Worm (Caenorhabditis elegans) whole organism, L4 larva: ENCODE results near the gene R52.4.

Source experiments
- D1046.2 ChIP-seq: fragments of 200-800 bp; sonication (Bioruptor generic); IDR thresholded peaks from 2 replicates; pipeline ENCODE4 v1.3.6; 2022; ENCODE audit warnings: missing genetic modification characterization, missing compliant biosample characterization
- ceh-20 ChIP-seq: fragments of 200-800 bp; sonication (Bioruptor generic); IDR thresholded peaks from 2 replicates; pipeline ENCODE4 v1.3.6; 2022; ENCODE audit warnings: missing genetic modification reagents, missing genetic modification characterization, missing compliant biosample characterization
- dmd-6 ChIP-seq: fragments of 200-800 bp; sonication (Bioruptor generic); IDR thresholded peaks from 2 replicates; pipeline ENCODE4 v1.3.6; 2022; ENCODE audit warnings: missing genetic modification reagents, missing genetic modification characterization, missing compliant biosample characterization
- dpl-1 ChIP-seq: fragments of 150-350 bp; optimal IDR thresholded peaks from 2 replicates; lab custom pipeline; 2014; ENCODE audit warnings: missing biosample characterization, missing genetic modification reagents, missing genetic modification characterization
- fkh-10 ChIP-seq: fragments of 150-350 bp; optimal IDR thresholded peaks from 2 replicates; lab custom pipeline; 2014; ENCODE audit warnings: missing biosample characterization, missing genetic modification reagents, missing genetic modification characterization
- hmg-1.1 ChIP-seq: fragments of 200-800 bp; sonication (Bioruptor generic); IDR thresholded peaks from 2 replicates; pipeline ENCODE4 v1.3.6; 2022; ENCODE audit warnings: missing genetic modification reagents, missing genetic modification characterization, missing compliant biosample characterization
- lim-7 ChIP-seq: fragments of 200-800 bp; sonication (Bioruptor generic); IDR thresholded peaks from 2 replicates; pipeline ENCODE4 v1.3.6; 2022; ENCODE audit warnings: missing genetic modification characterization, missing compliant biosample characterization
- lin-1 ChIP-seq: fragments of 200-800 bp; sonication (Bioruptor generic); IDR thresholded peaks from 2 replicates; pipeline ENCODE4 v1.3.6; 2022; ENCODE audit warnings: missing genetic modification reagents, missing genetic modification characterization, missing compliant biosample characterization
- lin-13 ChIP-seq: fragments of 150-350 bp; optimal IDR thresholded peaks from 2 replicates; lab custom pipeline; 2014; ENCODE audit warnings: missing biosample characterization, missing genetic modification reagents, missing genetic modification characterization
- lin-38 ChIP-seq: fragments of 200-800 bp; sonication (Bioruptor generic); IDR thresholded peaks from 2 replicates; pipeline ENCODE4 v1.3.6; 2022; ENCODE audit warnings: missing genetic modification reagents, missing genetic modification characterization, missing compliant biosample characterization
- lsy-2 ChIP-seq, 2 experiments: fragments of 150-350 bp in 1 of 2; sonication (generic microtip) in 1 of 2; optimal IDR thresholded peaks; 2 replicates each; lab custom pipeline; 2014 to 2017; ENCODE audit warnings: missing biosample characterization in 2 of 2, missing genetic modification characterization in 2 of 2
- mes-2 ChIP-seq: sonication (generic microtip); optimal IDR thresholded peaks from 2 replicates; lab custom pipeline; 2016; ENCODE audit warnings: missing genotype, mild to moderate bottlenecking, missing genetic modification characterization, missing compliant biosample characterization; ENCODE audit not compliant: poor library complexity, severe bottlenecking
- nhr-10 ChIP-seq: fragments of 150-350 bp; optimal IDR thresholded peaks from 2 replicates; lab custom pipeline; 2014; ENCODE audit warnings: missing biosample characterization, missing genetic modification characterization
- nhr-11 ChIP-seq: fragments of 150-350 bp; optimal IDR thresholded peaks from 2 replicates; lab custom pipeline; 2014; ENCODE audit warnings: missing biosample characterization, missing genetic modification characterization
- nhr-28 ChIP-seq: fragments of 150-350 bp; optimal IDR thresholded peaks from 2 replicates; lab custom pipeline; 2014; ENCODE audit warnings: missing biosample characterization, missing genetic modification characterization
- rbr-2 ChIP-seq: sonication (generic microtip); optimal IDR thresholded peaks from 2 replicates; lab custom pipeline; 2016; ENCODE audit warnings: missing genotype, missing genetic modification characterization, missing compliant biosample characterization

R52.4 gene

DNA sequence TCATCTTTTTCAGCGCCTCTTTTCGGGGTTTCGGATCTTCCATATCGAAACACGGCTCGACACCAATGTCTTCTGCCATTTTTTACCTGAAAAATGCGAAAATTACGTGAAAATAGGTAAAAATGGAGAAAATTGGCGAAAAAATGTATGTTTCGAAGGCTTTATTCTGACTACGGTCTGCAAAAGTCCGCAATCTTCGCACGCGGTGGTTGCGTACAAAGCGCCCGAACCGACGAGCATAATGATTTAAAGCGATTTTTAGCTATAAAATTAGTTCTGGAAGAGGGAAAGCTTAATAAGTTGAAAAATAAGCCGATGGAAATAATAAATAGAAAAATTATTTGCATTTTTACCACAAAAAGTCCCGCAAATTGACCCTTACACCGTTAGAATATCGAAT is 49.2 kb downstream of the R52.4 start, which contains the start of gene F07E5.5:
F07E5.5 (minus strand) TSS at position 86 of the 400 bp plus-strand sequence.
- TF ChIP-seq nhr-11 (tag; lab: Kevin White, UChicago) = peak; percentile 69
- TF ChIP-seq nhr-10 = no peak
- TF ChIP-seq rbr-2 = no peak
- peak; percentile 13 for TF ChIP-seq fkh-10 (GFP tag; lab: Kevin White, UChicago)
- no peak for TF ChIP-seq ceh-20
- TF ChIP-seq lin-1 = no peak
- peak; percentile 81 for TF ChIP-seq mes-2
- no peak for TF ChIP-seq D1046.2
- peak; percentile 45 for TF ChIP-seq lin-13 (GFP tag; lab: Kevin White, UChicago)
- peak; percentile 27; the same call in 1 of the 2 replicates for TF ChIP-seq hmg-1.1
- TF ChIP-seq dmd-6 = peak; percentile 24; the same call in 1 of the 2 replicates
- peak; percentile 48 for TF ChIP-seq nhr-28 (tag; lab: Kevin White, UChicago)
- peak; percentile 64 for TF ChIP-seq dpl-1 (GFP tag; lab: Kevin White, UChicago)
- TF ChIP-seq lin-38 (GFP tag; lab: Robert Waterston, UW) = peak; percentile 69
- no peak for TF ChIP-seq lim-7
- peak; percentile 74 to 97 for TF ChIP-seq lsy-2 (tag; optimal IDR thresholded peaks at IDR 0.05; lab: Kevin White, UChicago)
